Worm (Caenorhabditis elegans) whole organism, L1 larva: ENCODE results near the gene age-1.
A peak's percentile ranks its signal among the peaks of the same experiment; 100 is the strongest.

ENCODE experiments used
- aly-2 ChIP-seq: fragments of 150-350 bp; optimal IDR thresholded peaks from 2 replicates; lab custom pipeline; 2014; ENCODE audit warnings: missing biosample characterization, missing genetic modification characterization
- ceh-63 ChIP-seq: fragments of 200-800 bp; sonication (Bioruptor generic); optimal IDR thresholded peaks from 2 replicates; lab custom pipeline; 2018; ENCODE audit warnings: mild to moderate bottlenecking, missing genetic modification characterization, missing compliant biosample characterization
- ceh-82 ChIP-seq, 3 experiments: fragments of 150-350 bp in 1 of 3; sonication (generic microtip) in 2 of 3; optimal IDR thresholded peaks; 2 replicates each; lab custom pipeline; 2014 to 2017; ENCODE audit warnings: missing biosample characterization in 3 of 3, missing genetic modification characterization in 3 of 3
- ceh-88 ChIP-seq: fragments of 200-800 bp; sonication (Bioruptor generic); IDR thresholded peaks from 2 replicates; pipeline ENCODE4 v1.3.6; 2022; ENCODE audit warnings: missing genetic modification characterization, missing compliant biosample characterization
- ceh-90 ChIP-seq: sonication (generic microtip); optimal IDR thresholded peaks from 2 replicates; lab custom pipeline; 2016; ENCODE audit warnings: missing genetic modification characterization, missing compliant biosample characterization
- dsc-1 ChIP-seq: sonication (generic microtip); optimal IDR thresholded peaks from 2 replicates; lab custom pipeline; 2016; ENCODE audit warnings: mild to moderate bottlenecking, missing genetic modification characterization, missing compliant biosample characterization
- efl-1 ChIP-seq, 4 experiments: fragments of 150-350 bp; optimal IDR thresholded peaks in 3 of 4; peaks in 1 of 4; 1 replicate in 1 of 4; 2 replicates in 3 of 4; lab custom pipeline; 2014; ENCODE audit warnings: missing biosample characterization in 2 of 4, missing genetic modification characterization in 2 of 4, missing genetic modification reagents in 2 of 4
- egl-13 ChIP-seq: sonication (generic microtip); optimal IDR thresholded peaks from 2 replicates; lab custom pipeline; 2016; ENCODE audit warnings: missing genotype, missing genetic modification reagents, missing genetic modification characterization, missing compliant biosample characterization
- elt-3 ChIP-seq, 6 experiments: fragments of 150-350 bp in 1 of 6; sonication (generic microtip); optimal IDR thresholded peaks; 2 replicates each; lab custom pipeline; 2017 to 2018; ENCODE audit warnings: missing biosample characterization in 6 of 6, missing genetic modification characterization in 6 of 6, inconsistent platforms in 1 of 6
- ets-5 ChIP-seq: fragments of 200-800 bp; sonication (Bioruptor generic); IDR thresholded peaks from 2 replicates; pipeline ENCODE4 v1.3.6; 2022; ENCODE audit warnings: missing genetic modification characterization, missing compliant biosample characterization
- fkh-10 ChIP-seq: sonication (generic microtip); optimal IDR thresholded peaks from 2 replicates; lab custom pipeline; 2017; ENCODE audit warnings: missing biosample characterization, missing genetic modification reagents, missing genetic modification characterization
- fkh-4 ChIP-seq: sonication (generic microtip); optimal IDR thresholded peaks from 2 replicates; lab custom pipeline; 2016; ENCODE audit warnings: missing compliant biosample characterization, missing genetic modification characterization, borderline replicate concordance
- hlh-4 ChIP-seq: sonication (generic microtip); optimal IDR thresholded peaks from 2 replicates; lab custom pipeline; 2016; ENCODE audit warnings: mild to moderate bottlenecking, missing genetic modification characterization, missing compliant biosample characterization
- lin-13 ChIP-seq: fragments of 150-350 bp; optimal IDR thresholded peaks from 2 replicates; lab custom pipeline; 2014; ENCODE audit warnings: missing biosample characterization, missing genetic modification reagents, missing genetic modification characterization
- lin-14 ChIP-seq: fragments of 200-800 bp; sonication (Bioruptor generic); optimal IDR thresholded peaks from 2 replicates; lab custom pipeline; 2018; ENCODE audit warnings: mild to moderate bottlenecking, missing genetic modification characterization, moderate library complexity, missing compliant biosample characterization
- lir-3 ChIP-seq: sonication (generic microtip); optimal IDR thresholded peaks from 2 replicates; lab custom pipeline; 2016; ENCODE audit warnings: mild to moderate bottlenecking, missing genetic modification characterization, moderate library complexity, missing compliant biosample characterization; ENCODE audit not compliant: poor library complexity
- mdl-1 ChIP-seq, 2 experiments: fragments of 150-350 bp; optimal IDR thresholded peaks; 2 replicates each; lab custom pipeline; 2014 to 2017; ENCODE audit warnings: missing biosample characterization in 2 of 2, missing genetic modification characterization in 2 of 2, inconsistent platforms in 1 of 2
- mef-2 ChIP-seq: fragments of 150-350 bp; optimal IDR thresholded peaks from 2 replicates; lab custom pipeline; 2014; ENCODE audit warnings: missing biosample characterization, missing genetic modification characterization
- nhr-11 ChIP-seq: fragments of 150-350 bp; optimal IDR thresholded peaks from 2 replicates; lab custom pipeline; 2014; ENCODE audit warnings: missing biosample characterization, missing genetic modification characterization
- nhr-12 ChIP-seq: sonication (generic microtip); optimal IDR thresholded peaks from 2 replicates; lab custom pipeline; 2017; ENCODE audit warnings: missing biosample characterization, missing genetic modification characterization
- nhr-19 ChIP-seq: fragments of 200-800 bp; sonication (Bioruptor generic); conservative IDR thresholded peaks from 2 replicates; pipeline ENCODE4 v1.3.6; 2022; ENCODE audit warnings: missing genetic modification characterization, missing compliant biosample characterization
- nhr-47 ChIP-seq: sonication (generic microtip); optimal IDR thresholded peaks from 2 replicates; lab custom pipeline; 2016; ENCODE audit warnings: mild to moderate bottlenecking, missing genetic modification characterization, moderate library complexity, missing compliant biosample characterization
- nhr-71 ChIP-seq: sonication (generic microtip); optimal IDR thresholded peaks from 2 replicates; lab custom pipeline; 2016; ENCODE audit warnings: mild to moderate bottlenecking, missing genetic modification characterization, moderate library complexity, missing compliant biosample characterization
- nhr-76 ChIP-seq: sonication (generic microtip); optimal IDR thresholded peaks from 2 replicates; lab custom pipeline; 2017; ENCODE audit warnings: missing biosample characterization, missing genetic modification characterization
- nhr-77 ChIP-seq: fragments of 150-350 bp; optimal IDR thresholded peaks from 2 replicates; lab custom pipeline; 2014; ENCODE audit warnings: missing biosample characterization, missing genetic modification characterization
- nhr-90 ChIP-seq: sonication (generic microtip); optimal IDR thresholded peaks from 2 replicates; lab custom pipeline; 2016; ENCODE audit warnings: mild to moderate bottlenecking, missing genetic modification characterization, missing compliant biosample characterization; ENCODE audit not compliant: poor library complexity
- pqm-1 ChIP-seq: sonication (generic microtip); optimal IDR thresholded peaks from 3 replicates; lab custom pipeline; 2017; ENCODE audit warnings: missing biosample characterization, missing genetic modification characterization
- rnt-1 ChIP-seq: sonication (generic microtip); optimal IDR thresholded peaks from 2 replicates; lab custom pipeline; 2016; ENCODE audit warnings: mild to moderate bottlenecking, missing genetic modification characterization, moderate library complexity, missing compliant biosample characterization
- skn-1 ChIP-seq: fragments of 150-350 bp; optimal IDR thresholded peaks from 2 replicates; lab custom pipeline; 2014; ENCODE audit warnings: missing biosample characterization, missing genetic modification characterization
- snpc-4 ChIP-seq: fragments of 150-350 bp; optimal IDR thresholded peaks from 2 replicates; lab custom pipeline; 2014; ENCODE audit warnings: missing biosample characterization, missing genetic modification characterization
- snu-23 ChIP-seq: sonication (generic microtip); optimal IDR thresholded peaks from 2 replicates; lab custom pipeline; 2016; ENCODE audit warnings: missing genetic modification characterization, missing compliant biosample characterization
- tlp-1 ChIP-seq: fragments of 150-350 bp; optimal IDR thresholded peaks from 2 replicates; lab custom pipeline; 2014; ENCODE audit warnings: missing biosample characterization, missing genetic modification characterization
- unc-30 ChIP-seq: sonication (generic microtip); optimal IDR thresholded peaks from 2 replicates; lab custom pipeline; 2017; ENCODE audit warnings: missing biosample characterization, missing genetic modification characterization
- unc-62 ChIP-seq: fragments of 150-350 bp; optimal IDR thresholded peaks from 2 replicates; lab custom pipeline; 2014; ENCODE audit warnings: missing biosample characterization, missing genetic modification reagents, missing genetic modification characterization
- unc-86 ChIP-seq: sonication (generic microtip); optimal IDR thresholded peaks from 2 replicates; lab custom pipeline; 2016; ENCODE audit warnings: missing genetic modification characterization, missing compliant biosample characterization
- unc-98 ChIP-seq: fragments of 200-800 bp; sonication (Bioruptor generic); IDR thresholded peaks from 2 replicates; pipeline ENCODE4 v1.3.6; 2022; ENCODE audit warnings: missing genetic modification characterization, missing compliant biosample characterization

The age-1 gene

ce11 chrII:11521300-11521699 is 5.6 kb downstream of the age-1 start, which contains the start of gene Y62F5A.10:
Gene Y62F5A.10, plus strand, starts transcription at chrII:11521600.
- TF ChIP-seq unc-86 (tag; lab: Kevin White, UChicago) (no peak), ets-5 (GFP tag; lab: Robert Waterston, UW) (no peak), pqm-1 (tag; lab: Kevin White, UChicago) (no peak), hlh-4 (no peak), ceh-90 (tag; lab: Kevin White, UChicago) (no peak), elt-3 (tag; optimal IDR thresholded peaks at IDR 0.05; lab: Kevin White, UChicago) (no peak), tlp-1 (tag; lab: Kevin White, UChicago) (no peak), nhr-11 (tag; lab: Kevin White, UChicago) (no peak), fkh-4 (no peak), lin-13 (no peak), egl-13 (no peak), unc-30 (tag; lab: Kevin White, UChicago) (no peak), ceh-82 (tag; optimal IDR thresholded peaks at IDR 0.05; lab: Kevin White, UChicago) (no peak)
- TF ChIP-seq, all 84 proteins: peak for 0

- TF ChIP-seq snu-23 (GFP tag; lab: Kevin White, UChicago) (no peak), nhr-90 (tag; lab: Kevin White, UChicago) (no peak), mdl-1 (tag; optimal IDR thresholded peaks at IDR 0.05; lab: Kevin White, UChicago) (no peak), lin-13 (no peak)
These were observed 8.7 kb downstream of the age-1 start, which contains the start of gene B0334.10 for ce11 chrII:11518184-11518583. Gene B0334.10, plus strand, starts transcription at chrII:11518484.

- TF ChIP-seq unc-62 (GFP tag; lab: Kevin White, UChicago) (no peak), aly-2 (tag; lab: Kevin White, UChicago) (no peak), nhr-77 (tag; lab: Kevin White, UChicago) (no peak), unc-86 (tag; lab: Kevin White, UChicago) (no peak), nhr-47 (tag; lab: Kevin White, UChicago) (no peak), hlh-4 (no peak), dsc-1 (no peak), nhr-12 (no peak), ceh-88 (GFP tag; lab: Robert Waterston, UW) (no peak), skn-1 (tag; lab: Kevin White, UChicago) (no peak), mef-2 (tag; lab: Kevin White, UChicago) (no peak), fkh-10 (GFP tag; lab: Kevin White, UChicago) (no peak), nhr-19 (GFP tag; lab: Robert Waterston, UW) (no peak), lir-3 (tag; lab: Kevin White, UChicago) (no peak), unc-98 (GFP tag; lab: Robert Waterston, UW) (no peak), snpc-4 (tag; lab: Kevin White, UChicago) (no peak), nhr-71 (no peak), rnt-1 (no peak), ets-5 (GFP tag; lab: Robert Waterston, UW) (no peak)
These were observed 12.1 kb downstream of the age-1 start, which contains the start of gene srh-44 for ce11 chrII:11514775-11515174. Gene srh-44, plus strand, starts transcription at chrII:11515075.

- TF ChIP-seq nhr-76 (tag; lab: Kevin White, UChicago), result no peak
- no peak for TF ChIP-seq ceh-63 (GFP tag; lab: Kevin White, UChicago)
- no peak for TF ChIP-seq aly-2 (tag; lab: Kevin White, UChicago)
- TF ChIP-seq snpc-4 (tag; lab: Kevin White, UChicago), result no peak
- TF ChIP-seq lin-14, result no peak
- no peak for TF ChIP-seq efl-1 (optimal IDR thresholded peaks at IDR 0.05; lab: Kevin White, UChicago)
- TF ChIP-seq efl-1 (GFP tag; optimal IDR thresholded peaks at IDR 0.05 in 1 of 2; lab: Kevin White, UChicago), result peak in 1 of 2 experiments; percentile 56
These were observed 13.9 kb downstream of the age-1 start for ce11 chrII:11512921-11513320.
